Fruit fly (Drosophila melanogaster) whole organism, embryonic: ENCODE data around the gene Actn3.

Experiments
- Abd-B ChIP-seq: fragments of 200-800 bp; sonication (Bioruptor generic); optimal IDR thresholded peaks from 2 replicates; lab custom pipeline; 2018; ENCODE audit warnings: missing biosample characterization, mild to moderate bottlenecking, missing genetic modification characterization, moderate library complexity
- Adf1 ChIP-seq: fragments of 200-800 bp; sonication (Bioruptor generic); IDR thresholded peaks from 2 replicates; pipeline ENCODE4 v1.3.6; 2022; ENCODE audit warnings: missing biosample characterization, missing genetic modification characterization
- Asciz ChIP-seq: fragments of 200-800 bp; sonication (Bioruptor generic); optimal IDR thresholded peaks from 2 replicates; lab custom pipeline; 2017; ENCODE audit warnings: missing biosample characterization, mild to moderate bottlenecking, missing genetic modification characterization, missing genetic modification reagents
- CG10321 ChIP-seq: fragments of 200-800 bp; sonication (Bioruptor generic); IDR thresholded peaks from 2 replicates; pipeline ENCODE4 v1.3.6; 2022; ENCODE audit warnings: missing biosample characterization, missing genetic modification characterization
- CG11093 ChIP-seq: fragments of 200-800 bp; sonication (Bioruptor generic); IDR thresholded peaks from 3 replicates; pipeline ENCODE4 v1.3.6; 2022; ENCODE audit warnings: missing biosample characterization, missing genetic modification characterization
- CG11560 ChIP-seq: fragments of 200-800 bp; sonication (Bioruptor generic); IDR thresholded peaks from 3 replicates; pipeline ENCODE4 v1.3.6; 2022; ENCODE audit warnings: missing biosample characterization, missing genetic modification characterization
- CG13894 ChIP-seq: fragments of 200-800 bp; sonication (Bioruptor generic); optimal IDR thresholded peaks from 3 replicates; lab custom pipeline; 2018; ENCODE audit warnings: missing biosample characterization, mild to moderate bottlenecking, missing genetic modification characterization, moderate library complexity
- CG16813 ChIP-seq: fragments of 200-800 bp; sonication (Bioruptor generic); IDR thresholded peaks from 3 replicates; pipeline ENCODE4 v1.3.6; 2022; ENCODE audit warnings: missing biosample characterization, missing genetic modification characterization; ENCODE audit not compliant: partially characterized antibody
- CG1832 ChIP-seq: fragments of 200-800 bp; sonication (Bioruptor generic); optimal IDR thresholded peaks from 2 replicates; lab custom pipeline; 2017; ENCODE audit warnings: missing biosample characterization, mild to moderate bottlenecking, missing genetic modification characterization, inconsistent platforms
- CG2199 ChIP-seq: fragments of 200-800 bp; sonication (Bioruptor generic); IDR thresholded peaks from 3 replicates; pipeline ENCODE4 v1.3.6; 2022; ENCODE audit warnings: missing biosample characterization, missing genetic modification characterization
- CG2875 ChIP-seq: fragments of 200-800 bp; sonication (Bioruptor generic); optimal IDR thresholded peaks from 2 replicates; lab custom pipeline; 2017; ENCODE audit warnings: missing biosample characterization, mild to moderate bottlenecking, missing genetic modification characterization, missing genetic modification reagents
- CG30431 ChIP-seq: fragments of 200-800 bp; sonication (Bioruptor generic); optimal IDR thresholded peaks from 2 replicates; lab custom pipeline; 2017; ENCODE audit warnings: missing biosample characterization, missing genetic modification characterization
- CG7271 ChIP-seq: fragments of 200-800 bp; sonication (Bioruptor generic); optimal IDR thresholded peaks from 2 replicates; lab custom pipeline; 2018; ENCODE audit warnings: missing biosample characterization, mild to moderate bottlenecking, missing genetic modification characterization, moderate library complexity
- CG8089 ChIP-seq: fragments of 200-800 bp; sonication (Bioruptor generic); optimal IDR thresholded peaks from 3 replicates; lab custom pipeline; 2016; ENCODE audit warnings: missing biosample characterization, missing genetic modification characterization
- CG8478 ChIP-seq: fragments of >200 bp; optimal IDR thresholded peaks from 2 replicates; lab custom pipeline; 2018
- D ChIP-seq, 2 experiments: fragments of 200-800 bp in 1 of 2; fragments of >200 bp in 1 of 2; sonication (Bioruptor generic) in 1 of 2; optimal IDR thresholded peaks; 2 replicates in 1 of 2; 3 replicates in 1 of 2; lab custom pipeline; 2017; ENCODE audit warnings: mild to moderate bottlenecking in 1 of 2, missing biosample characterization in 1 of 2, missing genetic modification characterization in 1 of 2, missing genetic modification reagents in 1 of 2
- Dad ChIP-seq: fragments of 200-800 bp; sonication (Bioruptor generic); optimal IDR thresholded peaks from 3 replicates; lab custom pipeline; 2016; ENCODE audit warnings: missing biosample characterization, missing genetic modification characterization
- HLH4C ChIP-seq: fragments of 200-800 bp; sonication (Bioruptor generic); IDR thresholded peaks from 3 replicates; pipeline ENCODE4 v1.3.6; 2022; ENCODE audit warnings: missing biosample characterization, missing genetic modification characterization; ENCODE audit not compliant: partially characterized antibody
- Hr39 ChIP-seq: fragments of >200 bp; optimal IDR thresholded peaks from 2 replicates; lab custom pipeline; 2017
- Kr ChIP-seq: fragments of 200-800 bp; sonication (Bioruptor generic); optimal IDR thresholded peaks from 2 replicates; lab custom pipeline; 2017; ENCODE audit warnings: missing biosample characterization, mild to moderate bottlenecking, missing genetic modification characterization
- MBD-R2 ChIP-seq: fragments of 200-800 bp; sonication (Bioruptor generic); IDR thresholded peaks from 2 replicates; pipeline ENCODE4 v1.3.6; 2022; ENCODE audit warnings: missing biosample characterization, missing genetic modification characterization
- MESR4 ChIP-seq: fragments of 200-800 bp; sonication (Bioruptor generic); optimal IDR thresholded peaks from 2 replicates; lab custom pipeline; 2018; ENCODE audit warnings: missing biosample characterization, mild to moderate bottlenecking, missing genetic modification characterization, moderate library complexity
- Mes4 ChIP-seq: fragments of 200-800 bp; sonication (Bioruptor generic); optimal IDR thresholded peaks from 2 replicates; lab custom pipeline; 2016; ENCODE audit warnings: missing biosample characterization, missing genetic modification characterization
- Nf-YA ChIP-seq: fragments of 200-800 bp; sonication (Bioruptor generic); IDR thresholded peaks from 2 replicates; pipeline ENCODE4 v1.3.6; 2022; ENCODE audit warnings: missing biosample characterization, missing genetic modification characterization
- Nf-YC ChIP-seq: fragments of 200-800 bp; optimal IDR thresholded peaks from 3 replicates; lab custom pipeline; 2019; ENCODE audit warnings: missing biosample characterization, mild to moderate bottlenecking, missing genetic modification characterization, moderate library complexity
- Ptx1 ChIP-seq: fragments of 200-800 bp; sonication (Bioruptor generic); IDR thresholded peaks from 2 replicates; pipeline ENCODE4 v1.3.6; 2022; ENCODE audit warnings: missing biosample characterization, missing genetic modification characterization
- Rfx ChIP-seq: fragments of 200-800 bp; sonication (Bioruptor generic); IDR thresholded peaks from 2 replicates; pipeline ENCODE4 v1.3.6; 2022; ENCODE audit warnings: missing biosample characterization, missing genetic modification characterization
- Xbp1 ChIP-seq: fragments of 200-800 bp; sonication (Bioruptor generic); optimal IDR thresholded peaks from 3 replicates; lab custom pipeline; 2016; ENCODE audit warnings: missing biosample characterization, mild to moderate bottlenecking, missing genetic modification characterization
- ara ChIP-seq: fragments of 200-800 bp; sonication (Bioruptor generic); IDR thresholded peaks from 2 replicates; pipeline ENCODE4 v1.3.6; 2022; ENCODE audit warnings: missing biosample characterization, missing genetic modification characterization
- cg ChIP-seq: fragments of 200-800 bp; sonication (Bioruptor generic); optimal IDR thresholded peaks from 3 replicates; lab custom pipeline; 2019; ENCODE audit warnings: missing biosample characterization, mild to moderate bottlenecking, missing genetic modification characterization, moderate library complexity
- chinmo ChIP-seq: fragments of 200-800 bp; sonication (Bioruptor generic); IDR thresholded peaks from 4 replicates; pipeline ENCODE4 v1.3.6; 2022; ENCODE audit warnings: missing biosample characterization, missing genetic modification characterization; ENCODE audit not compliant: partially characterized antibody
- crol ChIP-seq: fragments of 200-800 bp; sonication (Bioruptor generic); IDR thresholded peaks from 2 replicates; pipeline ENCODE4 v1.3.6; 2022; ENCODE audit warnings: missing biosample characterization, missing genetic modification characterization
- dan ChIP-seq: fragments of 200-800 bp; sonication (Bioruptor generic); IDR thresholded peaks from 2 replicates; pipeline ENCODE4 v1.3.6; 2022; ENCODE audit warnings: missing biosample characterization, missing genetic modification characterization
- fd102C ChIP-seq: fragments of 200-800 bp; sonication (Bioruptor generic); optimal IDR thresholded peaks from 2 replicates; lab custom pipeline; 2018; ENCODE audit warnings: missing biosample characterization, mild to moderate bottlenecking, missing genetic modification characterization, moderate library complexity
- fd3F ChIP-seq: fragments of 200-800 bp; sonication (Bioruptor generic); optimal IDR thresholded peaks from 2 replicates; lab custom pipeline; 2018; ENCODE audit warnings: missing biosample characterization, mild to moderate bottlenecking, missing genetic modification characterization, moderate library complexity
- fu2 ChIP-seq: fragments of 200-800 bp; sonication (Bioruptor generic); optimal IDR thresholded peaks from 2 replicates; lab custom pipeline; 2016; ENCODE audit warnings: missing biosample characterization, missing genetic modification characterization
- gcm ChIP-seq: fragments of 200-800 bp; sonication (Bioruptor generic); optimal IDR thresholded peaks from 2 replicates; lab custom pipeline; 2019; ENCODE audit warnings: missing biosample characterization, mild to moderate bottlenecking, missing genetic modification characterization, moderate library complexity
- gsb ChIP-seq: fragments of 200-800 bp; sonication (Bioruptor generic); IDR thresholded peaks from 2 replicates; pipeline ENCODE4 v1.3.6; 2022; ENCODE audit warnings: missing biosample characterization, missing genetic modification characterization
- gsb-n ChIP-seq: fragments of 200-800 bp; sonication (Bioruptor generic); optimal IDR thresholded peaks from 3 replicates; lab custom pipeline; 2018; ENCODE audit warnings: missing biosample characterization, mild to moderate bottlenecking, missing genetic modification characterization
- kni ChIP-seq: fragments of 200-800 bp; sonication (Bioruptor generic); optimal IDR thresholded peaks from 3 replicates; lab custom pipeline; 2017; ENCODE audit warnings: mild to moderate bottlenecking, missing biosample characterization, missing genetic modification reagents, missing genetic modification characterization
- tll ChIP-seq, 2 experiments: fragments of 200-800 bp in 1 of 2; fragments of >200 bp in 1 of 2; sonication (Bioruptor generic) in 1 of 2; optimal IDR thresholded peaks; 2 replicates each; lab custom pipeline; 2017 to 2019; ENCODE audit warnings: missing biosample characterization in 2 of 2, missing genetic modification characterization in 2 of 2, mild to moderate bottlenecking in 1 of 2, moderate library complexity in 1 of 2
- trem ChIP-seq: fragments of 200-800 bp; optimal IDR thresholded peaks from 3 replicates; lab custom pipeline; 2019; ENCODE audit warnings: missing biosample characterization, mild to moderate bottlenecking, missing genetic modification characterization, moderate library complexity
- usp ChIP-seq: fragments of >200 bp; optimal IDR thresholded peaks from 2 replicates; lab custom pipeline; 2017; ENCODE audit warnings: missing biosample characterization, missing genetic modification characterization
- vnd ChIP-seq: fragments of 200-800 bp; sonication (Bioruptor generic); IDR thresholded peaks from 3 replicates; pipeline ENCODE4 v1.3.6; 2022; ENCODE audit warnings: missing biosample characterization, missing genetic modification characterization; ENCODE audit not compliant: partially characterized antibody
- zf30C ChIP-seq: fragments of 200-800 bp; sonication (Bioruptor generic); optimal IDR thresholded peaks from 3 replicates; lab custom pipeline; 2018; ENCODE audit warnings: missing biosample characterization, mild to moderate bottlenecking, missing genetic modification characterization
- zfh2 ChIP-seq: fragments of 200-800 bp; sonication (Bioruptor generic); optimal IDR thresholded peaks from 2 replicates; lab custom pipeline; 2016; ENCODE audit warnings: missing biosample characterization, missing genetic modification characterization

Actn3 gene

DNA sequence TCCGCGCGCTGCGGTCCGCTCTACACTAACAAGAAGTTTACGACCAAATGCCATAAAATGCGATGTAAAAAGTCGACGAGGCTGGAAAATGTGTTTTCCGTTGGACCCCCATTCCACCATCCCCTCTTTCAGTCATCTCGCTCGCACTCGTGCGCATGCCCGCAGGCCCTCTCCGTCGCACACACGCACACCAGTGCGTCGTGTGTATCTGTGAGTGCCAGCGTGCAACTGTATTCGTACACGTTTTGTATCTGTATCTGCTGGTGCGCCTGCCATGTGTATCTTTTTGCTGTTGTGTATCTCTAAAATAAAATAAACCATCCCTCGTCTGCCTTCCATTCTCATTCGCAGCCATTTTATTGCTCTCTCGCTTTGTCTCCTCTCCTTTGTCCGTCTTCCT is 17.4 kb downstream of the Actn3 start (continued):
- TF ChIP-seq fu2 (GFP tag; lab: Kevin White, UChicago) (no peak), ara (0 out of 2 replicates have a peak, but pooled peaks have one; percentile 12), fd102C (GFP tag; lab: Kevin White, UChicago) (no peak), Adf1 (GFP tag; lab: Robert Waterston, UW) (0 out of 2 replicates have a peak, but pooled peaks have one; percentile 16), Asciz (GFP tag; lab: Kevin White, UChicago) (no peak), fd3F (no peak), CG1832 (peak; percentile 90), Xbp1 (GFP tag; lab: Kevin White, UChicago) (no peak), D (optimal IDR thresholded peaks at IDR 0.05; lab: Kevin White, UChicago) (peak; percentile 76), D (GFP tag; optimal IDR thresholded peaks at IDR 0.05; lab: Kevin White, UChicago) (no peak), tll (GFP tag; optimal IDR thresholded peaks at IDR 0.05; lab: Kevin White, UChicago) (peak in 1 of 2 experiments; percentile 1), gcm (GFP tag; lab: Kevin White, UChicago) (peak; percentile 70), CG8478 (lab: Kevin White, UChicago) (peak; percentile 93), Abd-B (GFP tag; lab: Kevin White, UChicago) (peak; percentile 90), MBD-R2 (GFP tag; lab: Robert Waterston, UW) (0 out of 2 replicates have a peak, but pooled peaks have one; percentile 9), crol (GFP tag; lab: Robert Waterston, UW) (peak; percentile 59), CG11093 (0 out of 3 replicates have a peak, but pooled peaks have one; percentile 12), CG10321 (GFP tag; lab: Robert Waterston, UW) (peak; percentile 66), CG2199 (GFP tag; lab: Robert Waterston, UW) (peak; percentile 36; the same call in 1 of the 3 replicates), CG16813 (GFP tag; lab: Robert Waterston, UW) (peak; percentile 22; the same call in 1 of the 3 replicates), cg (GFP tag; lab: Kevin White, UChicago) (peak; percentile 99), chinmo (GFP tag; lab: Robert Waterston, UW) (0 out of 4 replicates have a peak, but pooled peaks have one; percentile 44), Rfx (GFP tag; lab: Robert Waterston, UW) (no peak), Nf-YC (tag; lab: Kevin White, UChicago) (peak; percentile 92)

dm6 chr3R:16957759-16958536 is 19.6 kb downstream of the Actn3 start:
- TF ChIP-seq CG7271 (tag; lab: Kevin White, UChicago) (peak; percentile 24), Kr (GFP tag; lab: Kevin White, UChicago) (no peak), trem (tag; lab: Kevin White, UChicago) (peak; percentile 74), CG13894 (tag; lab: Kevin White, UChicago) (no peak), Hr39 (no peak), CG11560 (tag; lab: Robert Waterston, UW) (no peak), CG8089 (GFP tag; lab: Kevin White, UChicago) (peak; percentile 41), gsb (GFP tag; lab: Robert Waterston, UW) (no peak), HLH4C (GFP tag; lab: Robert Waterston, UW) (no peak), usp (no peak), fd3F (peak; percentile 75), tll (GFP tag; optimal IDR thresholded peaks at IDR 0.05; lab: Kevin White, UChicago) (peak in 1 of 2 experiments; percentile 17), dan (GFP tag; lab: Robert Waterston, UW) (no peak), CG16813 (GFP tag; lab: Robert Waterston, UW) (no peak), Ptx1 (GFP tag; lab: Robert Waterston, UW) (peak; percentile 67), kni (GFP tag; lab: Kevin White, UChicago) (no peak), zfh2 (no peak), vnd (no peak), Dad (no peak), Asciz (GFP tag; lab: Kevin White, UChicago) (peak; percentile 82), CG2875 (GFP tag; lab: Kevin White, UChicago) (peak; percentile 82), CG30431 (peak; percentile 50), Mes4 (no peak), fu2 (GFP tag; lab: Kevin White, UChicago) (no peak), MESR4 (GFP tag; lab: Kevin White, UChicago) (no peak), zf30C (GFP tag; lab: Kevin White, UChicago) (peak; percentile 95), gsb-n (tag; lab: Kevin White, UChicago) (peak; percentile 87), Nf-YA (no peak)
